Worm (Caenorhabditis elegans) whole organism, midembryonic: ENCODE measurements around the gene C46F9.5.
"Not testable (repeated sequence)": the region's sequence is repeated elsewhere in the genome, so short reads cannot be mapped to it uniquely, and the experiment has no call there.

Experiments
- T22C8.4 ChIP-seq: fragments of 200-800 bp; sonication (Bioruptor generic); IDR thresholded peaks from 2 replicates; pipeline ENCODE4 v1.3.6; 2022; ENCODE audit warnings: missing genetic modification characterization, missing compliant biosample characterization
- cog-1 ChIP-seq: sonication (generic microtip); optimal IDR thresholded peaks from 2 replicates; lab custom pipeline; 2016; ENCODE audit warnings: missing genetic modification characterization, missing compliant biosample characterization
- flt-1 ChIP-seq: fragments of 200-800 bp; sonication (Bioruptor generic); IDR thresholded peaks from 2 replicates; pipeline ENCODE4 v1.3.6; 2022; ENCODE audit warnings: missing genetic modification characterization, missing compliant biosample characterization
- klf-2 ChIP-seq: fragments of 200-800 bp; sonication (Bioruptor generic); conservative IDR thresholded peaks from 2 replicates; pipeline ENCODE4 v1.3.6; 2022; ENCODE audit warnings: missing genetic modification reagents, missing genetic modification characterization, missing compliant biosample characterization
- med-1 ChIP-seq: sonication (generic microtip); optimal IDR thresholded peaks from 2 replicates; lab custom pipeline; 2017; ENCODE audit warnings: missing genetic modification characterization, mild to moderate bottlenecking, missing compliant biosample characterization, antibody characterized with exemption, missing genetic modification reagents; ENCODE audit not compliant: insufficient read depth
- ref-1 ChIP-seq: fragments of 200-800 bp; sonication (Bioruptor generic); conservative IDR thresholded peaks from 2 replicates; pipeline ENCODE4 v1.3.6; 2022; ENCODE audit warnings: missing genetic modification reagents, missing genetic modification characterization, missing compliant biosample characterization
- tab-1 ChIP-seq: fragments of 200-800 bp; sonication (Bioruptor generic); IDR thresholded peaks from 2 replicates; pipeline ENCODE4 v1.3.6; 2022; ENCODE audit warnings: missing genetic modification characterization, missing compliant biosample characterization
- ztf-23 ChIP-seq: fragments of 200-800 bp; sonication (Bioruptor generic); IDR thresholded peaks from 2 replicates; pipeline ENCODE4 v1.3.6; 2022; ENCODE audit warnings: missing genetic modification reagents, missing genetic modification characterization, missing compliant biosample characterization
- ztf-29 ChIP-seq: fragments of 200-800 bp; sonication (Bioruptor generic); IDR thresholded peaks from 2 replicates; pipeline ENCODE4 v1.3.6; 2022; ENCODE audit warnings: missing genetic modification reagents, missing genetic modification characterization, missing compliant biosample characterization

The C46F9.5 gene

DNA sequence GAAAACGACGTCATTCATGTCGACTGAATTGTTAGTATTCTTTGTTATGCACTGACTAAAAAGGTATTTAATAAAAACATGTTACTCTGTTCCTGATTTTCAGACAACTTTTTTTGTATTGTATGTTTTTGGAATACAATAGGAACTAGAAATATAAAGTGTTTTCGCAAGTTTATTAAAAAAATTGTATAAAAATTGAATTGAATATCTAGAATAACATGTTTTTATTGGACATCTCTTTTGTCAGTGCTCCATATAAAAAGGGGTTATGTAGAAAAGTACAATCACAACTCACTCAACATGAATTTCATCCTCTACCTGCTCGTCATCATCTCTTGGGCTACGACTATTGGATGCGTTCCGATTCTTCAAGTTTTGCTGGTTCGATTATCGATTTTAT is at the start of gene C46F9.5:
TSS of gene C46F9.5 (plus strand) at position 301 of the 400 bp plus-strand sequence.
- no peak for TF ChIP-seq ztf-23 (GFP tag; lab: Robert Waterston, UW)
- TF ChIP-seq T22C8.4 (GFP tag; lab: Robert Waterston, UW), result no peak
- TF ChIP-seq cog-1 (tag; lab: Kevin White, UChicago), result no peak
- no peak for TF ChIP-seq tab-1 (GFP tag; lab: Robert Waterston, UW)
- TF ChIP-seq flt-1 (GFP tag; lab: Robert Waterston, UW), result no peak
- no peak for TF ChIP-seq ztf-29
- TF ChIP-seq med-1 (GFP tag; lab: Kevin White, UChicago), result no peak
- TF ChIP-seq ref-1 (GFP tag; lab: Robert Waterston, UW), result no peak
- no peak for TF ChIP-seq klf-2

- TF ChIP-seq ztf-29, result no peak
- no peak for TF ChIP-seq tab-1 (GFP tag; lab: Robert Waterston, UW)
- TF ChIP-seq ref-1 (GFP tag; lab: Robert Waterston, UW), result no peak
- no peak for TF ChIP-seq klf-2
- no peak for TF ChIP-seq T22C8.4 (GFP tag; lab: Robert Waterston, UW)
- no peak for TF ChIP-seq ztf-23 (GFP tag; lab: Robert Waterston, UW)
- no peak for TF ChIP-seq cog-1 (tag; lab: Kevin White, UChicago)
- TF ChIP-seq med-1 (GFP tag; lab: Kevin White, UChicago), result no peak
- no peak for TF ChIP-seq flt-1 (GFP tag; lab: Robert Waterston, UW)
Observed at ce11 chrII:1848109-1848508, 47.3 kb upstream of the C46F9.5 start, which contains the start of gene fbxb-97. TSS of gene fbxb-97 (minus strand) at chrII:1848161.

DNA sequence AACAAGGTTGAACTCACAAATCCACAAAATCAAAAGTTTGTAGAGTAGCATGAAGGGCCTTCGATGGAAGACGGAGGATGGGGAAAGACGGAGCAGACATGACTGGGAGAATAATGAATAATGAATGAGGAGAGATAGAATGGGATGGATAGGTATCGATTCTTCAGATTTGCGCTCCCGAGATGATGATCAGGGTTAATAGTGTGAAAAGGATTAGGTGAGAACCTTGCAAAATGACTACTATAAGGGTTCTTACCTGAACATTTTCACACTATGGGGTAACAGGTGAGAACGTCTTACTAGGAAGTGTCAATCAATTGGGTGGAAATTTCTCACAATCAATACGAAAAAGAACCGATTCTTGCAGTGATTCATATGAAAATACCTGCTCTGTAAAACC is 45.1 kb upstream of the C46F9.5 start, which contains the start of gene fbxb-96:
TSS of gene fbxb-96 (minus strand) at position 101 of the 400 bp plus-strand sequence.
- no peak for TF ChIP-seq med-1 (GFP tag; lab: Kevin White, UChicago)
- TF ChIP-seq klf-2, result no peak
- no peak for TF ChIP-seq ref-1 (GFP tag; lab: Robert Waterston, UW)
- no peak for TF ChIP-seq tab-1 (GFP tag; lab: Robert Waterston, UW)
- no peak for TF ChIP-seq ztf-23 (GFP tag; lab: Robert Waterston, UW)
- no peak for TF ChIP-seq T22C8.4 (GFP tag; lab: Robert Waterston, UW)
- TF ChIP-seq cog-1 (tag; lab: Kevin White, UChicago), result no peak
- TF ChIP-seq ztf-29, result no peak
- TF ChIP-seq flt-1 (GFP tag; lab: Robert Waterston, UW), result no peak

- TF ChIP-seq ztf-23 (GFP tag; lab: Robert Waterston, UW) (no peak), ref-1 (GFP tag; lab: Robert Waterston, UW) (no peak), klf-2 (no peak), ztf-29 (no peak)
Observed at ce11 chrII:1850840-1851294, 44.5 kb upstream of the C46F9.5 start, which contains the start of gene C52E2.3. TSS of gene C52E2.3 (plus strand) at chrII:1851244.

- TF ChIP-seq ref-1 (GFP tag; lab: Robert Waterston, UW) (no peak), tab-1 (GFP tag; lab: Robert Waterston, UW) (no peak), cog-1 (tag; lab: Kevin White, UChicago) (no peak), ztf-29 (no peak), med-1 (GFP tag; lab: Kevin White, UChicago) (no peak), ztf-23 (GFP tag; lab: Robert Waterston, UW) (no peak), flt-1 (GFP tag; lab: Robert Waterston, UW) (no peak), klf-2 (no peak), T22C8.4 (GFP tag; lab: Robert Waterston, UW) (no peak)
Observed at ce11 chrII:1851716-1852115, 43.7 kb upstream of the C46F9.5 start.

ce11 chrII:1852503-1852902 is 42.9 kb upstream of the C46F9.5 start, which contains the start of gene C52E2.2:
TSS of gene C52E2.2 (plus strand) at chrII:1852803.
- TF ChIP-seq klf-2 (no peak), cog-1 (tag; lab: Kevin White, UChicago) (no peak), flt-1 (GFP tag; lab: Robert Waterston, UW) (no peak), T22C8.4 (GFP tag; lab: Robert Waterston, UW) (no peak), ztf-23 (GFP tag; lab: Robert Waterston, UW) (no peak), med-1 (GFP tag; lab: Kevin White, UChicago) (no peak), tab-1 (GFP tag; lab: Robert Waterston, UW) (no peak), ref-1 (GFP tag; lab: Robert Waterston, UW) (no peak), ztf-29 (no peak)

DNA sequence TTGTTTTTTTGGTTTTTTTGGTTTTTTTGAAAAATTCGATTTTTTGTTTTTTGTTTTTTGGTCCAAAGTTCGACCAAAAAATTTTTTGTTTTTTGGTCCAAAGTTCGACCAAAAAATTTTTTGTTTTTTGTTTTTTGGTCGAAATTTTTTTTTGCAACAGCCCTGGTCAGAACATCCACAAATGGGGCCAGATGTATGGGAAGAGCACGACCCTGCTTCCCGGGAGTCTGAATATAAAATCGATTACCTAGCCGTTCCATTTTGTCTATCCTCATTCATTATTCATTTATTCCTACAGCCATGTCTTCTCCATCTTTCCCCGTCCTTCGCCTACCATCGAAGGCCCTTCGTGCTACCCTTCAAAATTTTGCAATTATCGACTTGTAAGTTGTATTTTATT is 41.3 kb upstream of the C46F9.5 start, which contains the start of gene fbxb-95:
TSS of gene fbxb-95 (plus strand) at position 301 of the 400 bp plus-strand sequence.
- TF ChIP-seq klf-2; med-1 (GFP tag; lab: Kevin White, UChicago); ztf-29: not testable (repeated sequence)

ce11 chrII:1861285-1861793 is 34.0 kb upstream of the C46F9.5 start, which contains the start of gene C16C4.18:
TSS of gene C16C4.18 (minus strand) at chrII:1861335.
- not testable (repeated sequence) for TF ChIP-seq ref-1 (GFP tag; lab: Robert Waterston, UW); cog-1 (tag; lab: Kevin White, UChicago); tab-1 (GFP tag; lab: Robert Waterston, UW)

- TF ChIP-seq ztf-23 (GFP tag; lab: Robert Waterston, UW); ref-1 (GFP tag; lab: Robert Waterston, UW); ztf-29: not testable (repeated sequence)
Observed at ce11 chrII:1862334-1862733, 33.0 kb upstream of the C46F9.5 start, which contains the start of gene fbxb-98. TSS of gene fbxb-98 (plus strand) at chrII:1862634.

- TF ChIP-seq T22C8.4 (GFP tag; lab: Robert Waterston, UW), result no peak
- TF ChIP-seq cog-1 (tag; lab: Kevin White, UChicago), result no peak
- TF ChIP-seq klf-2, result no peak
- no peak for TF ChIP-seq med-1 (GFP tag; lab: Kevin White, UChicago)
- TF ChIP-seq flt-1 (GFP tag; lab: Robert Waterston, UW), result no peak
- no peak for TF ChIP-seq ztf-29
- TF ChIP-seq ztf-23 (GFP tag; lab: Robert Waterston, UW), result no peak
- TF ChIP-seq tab-1 (GFP tag; lab: Robert Waterston, UW), result no peak
- no peak for TF ChIP-seq ref-1 (GFP tag; lab: Robert Waterston, UW)
Observed at ce11 chrII:1864278-1864677, 31.1 kb upstream of the C46F9.5 start, which contains the start of gene C16C4.17. TSS of gene C16C4.17 (plus strand) at chrII:1864578.
